Worm (Caenorhabditis elegans) whole organism, early embryonic: ENCODE measurements around the gene itsn-1.

Source experiments
- aly-1 ChIP-seq: sonication (generic microtip); optimal IDR thresholded peaks from 2 replicates; lab custom pipeline; 2016; ENCODE audit warnings: missing genetic modification characterization, missing compliant biosample characterization
- ama-1 ChIP-seq: fragments of 150-350 bp; optimal IDR thresholded peaks from 2 replicates; lab custom pipeline; 2014
- ceh-13 ChIP-seq: fragments of 200-800 bp; sonication (Bioruptor generic); optimal IDR thresholded peaks from 2 replicates; lab custom pipeline; 2018; ENCODE audit warnings: mild to moderate bottlenecking, missing genetic modification characterization, missing compliant biosample characterization
- ceh-36 ChIP-seq: sonication (generic microtip); optimal IDR thresholded peaks from 2 replicates; lab custom pipeline; 2016; ENCODE audit warnings: missing genetic modification characterization, inconsistent platforms, missing compliant biosample characterization
- hmbx-1 ChIP-seq: sonication (generic microtip); optimal IDR thresholded peaks from 2 replicates; lab custom pipeline; 2016; ENCODE audit warnings: mild to moderate bottlenecking, missing genetic modification characterization, missing compliant biosample characterization
- hmg-4 ChIP-seq: fragments of 200-800 bp; sonication (Bioruptor generic); optimal IDR thresholded peaks from 2 replicates; lab custom pipeline; 2018; ENCODE audit warnings: mild to moderate bottlenecking, missing genetic modification characterization, missing compliant biosample characterization
- pes-1 ChIP-seq: fragments of 200-800 bp; sonication (Bioruptor generic); IDR thresholded peaks from 2 replicates; pipeline ENCODE4 v1.3.6; 2022; ENCODE audit warnings: missing genetic modification reagents, missing genetic modification characterization, missing compliant biosample characterization
- sea-1 ChIP-seq: fragments of 200-800 bp; sonication (Bioruptor generic); conservative IDR thresholded peaks from 2 replicates; pipeline ENCODE4 v1.3.6; 2022; ENCODE audit warnings: missing genetic modification characterization, missing compliant biosample characterization
- tbx-11 ChIP-seq: fragments of 200-800 bp; sonication (Bioruptor generic); IDR thresholded peaks from 2 replicates; pipeline ENCODE4 v1.3.6; 2022; ENCODE audit warnings: missing genetic modification characterization, missing compliant biosample characterization
- tbx-37 ChIP-seq: fragments of 200-800 bp; sonication (Bioruptor generic); conservative IDR thresholded peaks from 2 replicates; pipeline ENCODE4 v1.3.6; 2022; ENCODE audit warnings: missing genetic modification reagents, missing genetic modification characterization, missing compliant biosample characterization

DNA sequence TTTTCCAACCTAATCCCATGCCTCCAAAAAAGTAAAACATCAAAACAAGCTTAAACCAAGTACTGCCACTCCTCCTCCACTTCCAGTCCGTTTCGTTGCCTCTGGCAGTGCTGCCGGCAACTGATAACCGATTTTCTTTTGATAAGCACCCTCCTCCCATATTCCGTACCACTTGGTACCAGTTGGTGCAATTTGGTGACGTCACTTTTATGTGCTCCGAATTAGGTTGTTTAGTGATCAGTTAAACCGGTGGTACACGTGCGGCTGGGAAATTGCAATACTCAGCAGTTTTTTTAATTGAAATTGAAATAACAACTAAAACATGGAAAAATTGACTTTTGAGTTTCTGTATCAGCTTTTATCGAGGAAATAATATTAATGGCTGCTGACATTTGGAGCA, 54.6 kb downstream of the itsn-1 start:
- TF ChIP-seq ama-1 (lab: Kevin White, UChicago) (no peak), sea-1 (GFP tag; lab: Robert Waterston, UW) (no peak), aly-1 (tag; lab: Kevin White, UChicago) (no peak), hmbx-1 (no peak), ceh-13 (GFP tag; lab: Kevin White, UChicago) (no peak), hmg-4 (GFP tag; lab: Kevin White, UChicago) (no peak), tbx-37 (GFP tag; lab: Robert Waterston, UW) (no peak), tbx-11 (GFP tag; lab: Robert Waterston, UW) (no peak), pes-1 (GFP tag; lab: Robert Waterston, UW) (no peak), ceh-36 (tag; lab: Kevin White, UChicago) (no peak)
